Fruit fly (Drosophila melanogaster) whole organism, pupa: Measurements from ENCODE around the gene CG6059.

Experiments used
- CG10348 ChIP-seq: fragments of 200-800 bp; sonication (Bioruptor generic); IDR thresholded peaks from 2 replicates; pipeline ENCODE4 v1.3.6; 2022; ENCODE audit warnings: missing biosample characterization, missing genetic modification characterization
- CG12605 ChIP-seq: fragments of 200-800 bp; sonication (Bioruptor generic); IDR thresholded peaks from 2 replicates; pipeline ENCODE4 v1.3.6; 2022; ENCODE audit warnings: missing biosample characterization, missing genetic modification characterization
- CG13204 ChIP-seq: fragments of 200-800 bp; sonication (Bioruptor generic); optimal IDR thresholded peaks from 2 replicates; lab custom pipeline; 2018; ENCODE audit warnings: missing biosample characterization, mild to moderate bottlenecking, missing genetic modification characterization, moderate library complexity
- CG14655 ChIP-seq: fragments of 200-800 bp; sonication (Bioruptor generic); optimal IDR thresholded peaks from 3 replicates; lab custom pipeline; 2017; ENCODE audit warnings: mild to moderate bottlenecking, missing biosample characterization, missing genetic modification reagents, missing genetic modification characterization
- CG15710 ChIP-seq: fragments of 200-800 bp; sonication (Bioruptor generic); optimal IDR thresholded peaks from 2 replicates; lab custom pipeline; 2018; ENCODE audit warnings: missing biosample characterization, mild to moderate bottlenecking, missing genetic modification characterization, moderate library complexity
- CG17806 ChIP-seq: fragments of 200-800 bp; sonication (Bioruptor generic); optimal IDR thresholded peaks from 2 replicates; lab custom pipeline; 2018; ENCODE audit warnings: missing biosample characterization, mild to moderate bottlenecking, missing genetic modification characterization, moderate library complexity
- CG32121 ChIP-seq: fragments of 200-800 bp; sonication (Bioruptor generic); IDR thresholded peaks from 2 replicates; pipeline ENCODE4 v1.3.6; 2022; ENCODE audit warnings: missing biosample characterization, missing genetic modification characterization
- CG34367 ChIP-seq: fragments of 200-800 bp; sonication (Bioruptor generic); optimal IDR thresholded peaks from 2 replicates; lab custom pipeline; 2018; ENCODE audit warnings: missing biosample characterization, mild to moderate bottlenecking, missing genetic modification characterization
- CG4496 ChIP-seq: fragments of 200-800 bp; sonication (Bioruptor generic); IDR thresholded peaks from 3 replicates; pipeline ENCODE4 v1.3.6; 2022; ENCODE audit warnings: missing biosample characterization, missing genetic modification characterization
- CG8159 ChIP-seq: fragments of 200-800 bp; sonication (Bioruptor generic); optimal IDR thresholded peaks from 3 replicates; lab custom pipeline; 2018; ENCODE audit warnings: missing biosample characterization, mild to moderate bottlenecking, missing genetic modification characterization, moderate library complexity
- CG8301 ChIP-seq: fragments of 200-800 bp; sonication (Bioruptor generic); optimal IDR thresholded peaks from 2 replicates; lab custom pipeline; 2018; ENCODE audit warnings: missing biosample characterization, mild to moderate bottlenecking, missing genetic modification characterization
- CG9948 ChIP-seq: fragments of 200-800 bp; sonication (Bioruptor generic); optimal IDR thresholded peaks from 2 replicates; lab custom pipeline; 2018; ENCODE audit warnings: missing biosample characterization, mild to moderate bottlenecking, missing genetic modification characterization, moderate library complexity
- D1 ChIP-seq: fragments of 200-800 bp; sonication (Bioruptor generic); optimal IDR thresholded peaks from 2 replicates; lab custom pipeline; 2018; ENCODE audit warnings: missing biosample characterization, mild to moderate bottlenecking, missing genetic modification characterization, moderate library complexity
- EcR ChIP-seq: fragments of 200-800 bp; sonication (Bioruptor generic); optimal IDR thresholded peaks from 3 replicates; lab custom pipeline; 2019; ENCODE audit warnings: missing biosample characterization, missing genetic modification characterization, mild to moderate bottlenecking, moderate library complexity, missing genetic modification reagents
- Ets98B ChIP-seq: fragments of 200-800 bp; sonication (Bioruptor generic); IDR thresholded peaks from 2 replicates; pipeline ENCODE4 v1.3.6; 2022; ENCODE audit warnings: missing biosample characterization, missing genetic modification characterization
- Pif1A ChIP-seq: fragments of 200-800 bp; sonication (Bioruptor generic); optimal IDR thresholded peaks from 3 replicates; lab custom pipeline; 2016; ENCODE audit warnings: missing biosample characterization, missing genetic modification characterization
- Pif1B ChIP-seq: fragments of 200-800 bp; sonication (Bioruptor generic); optimal IDR thresholded peaks from 3 replicates; lab custom pipeline; 2016; ENCODE audit warnings: missing biosample characterization, missing genetic modification characterization
- Snoo ChIP-seq: fragments of 200-800 bp; sonication (Bioruptor generic); optimal IDR thresholded peaks from 3 replicates; lab custom pipeline; 2017; ENCODE audit warnings: missing biosample characterization, mild to moderate bottlenecking, missing genetic modification characterization, inconsistent platforms
- fd96Ca ChIP-seq: fragments of 200-800 bp; sonication (Bioruptor generic); IDR thresholded peaks from 3 replicates; pipeline ENCODE4 v1.3.6; 2022; ENCODE audit warnings: missing biosample characterization, missing genetic modification characterization
- gl ChIP-seq: fragments of 200-800 bp; sonication (Bioruptor generic); optimal IDR thresholded peaks from 2 replicates; lab custom pipeline; 2018; ENCODE audit warnings: missing biosample characterization, mild to moderate bottlenecking, missing genetic modification characterization
- rn ChIP-seq: fragments of 200-800 bp; sonication (Bioruptor generic); IDR thresholded peaks from 2 replicates; pipeline ENCODE4 v1.3.6; 2022; ENCODE audit warnings: missing biosample characterization, missing genetic modification characterization

Gene CG6059

DNA sequence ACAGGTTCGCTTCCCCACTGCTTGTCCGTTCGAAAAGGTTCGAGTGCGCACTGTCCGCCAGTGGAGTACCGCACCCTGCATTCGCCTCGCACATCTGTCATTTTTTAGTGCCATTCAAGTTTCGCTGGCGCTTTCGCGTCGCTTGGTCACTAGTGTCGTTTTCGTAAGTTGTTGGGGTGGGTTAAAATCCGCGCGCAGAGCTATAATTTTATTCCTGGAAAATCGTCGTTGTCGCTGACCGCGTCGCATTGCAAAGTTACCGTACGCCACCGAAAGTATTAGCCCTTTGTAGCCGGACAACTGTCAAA lies 27.0 kb upstream of the CG6059 start, which contains the start of gene Men-b:
TSS of gene Men-b (plus strand) at position 147 of the 308 bp plus-strand sequence.
- TF ChIP-seq CG4496 (GFP tag; lab: Robert Waterston, UW) (peak; percentile 45; the same call in 2 of the 3 replicates), rn (GFP tag; lab: Robert Waterston, UW) (no peak), fd96Ca (no peak)

DNA sequence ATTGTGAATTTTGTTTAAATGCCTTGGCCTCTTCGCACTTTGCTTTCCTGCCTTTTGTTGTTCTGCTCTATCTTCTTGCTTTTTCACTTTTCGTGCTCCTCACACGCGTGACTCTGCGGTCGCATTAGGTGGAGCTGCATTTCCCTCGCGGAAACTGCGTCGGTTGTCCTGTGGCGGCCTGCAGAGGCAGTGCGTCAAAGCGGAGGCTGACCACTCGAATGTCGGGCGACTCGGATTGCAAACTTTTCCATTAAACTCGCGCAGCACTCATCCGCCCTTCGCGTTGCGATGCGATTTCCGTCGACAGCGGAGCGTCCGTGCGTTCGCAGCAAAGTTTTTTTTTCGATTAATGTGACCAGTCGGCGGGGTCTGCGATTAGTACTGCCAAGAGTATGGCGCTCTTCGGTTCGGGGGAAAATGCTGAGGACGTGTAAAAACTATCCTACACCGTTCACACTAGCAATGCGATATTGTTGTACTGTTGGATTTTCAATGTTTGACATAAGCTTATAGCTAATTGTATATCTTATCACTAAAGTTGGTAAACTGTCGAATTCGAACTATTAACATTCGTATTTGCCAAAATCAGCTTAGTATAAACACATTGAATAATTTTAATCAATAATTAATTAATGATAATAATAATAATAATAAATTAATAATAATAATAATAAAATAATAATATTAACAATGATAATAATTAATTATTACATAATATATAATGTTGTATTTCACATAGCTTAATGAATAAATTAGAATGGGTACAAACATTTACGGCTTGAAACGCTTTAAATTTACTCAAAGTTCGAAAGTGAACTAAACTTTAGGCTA lies 26.4 kb upstream of the CG6059 start, which contains the start of gene CG6051:
TSS of gene CG6051 (minus strand) at position 385 of the 831 bp plus-strand sequence.
- TF ChIP-seq CG14655 (GFP tag; lab: Kevin White, UChicago) (peak; percentile 6), CG8159 (tag; lab: Kevin White, UChicago) (peak; percentile 44), CG17806 (tag; lab: Kevin White, UChicago) (peak; percentile 24), Snoo (tag; lab: Kevin White, UChicago) (peak; percentile 39), gl (tag; lab: Kevin White, UChicago) (no peak), D1 (tag; lab: Kevin White, UChicago) (no peak), Pif1B (GFP tag; lab: Kevin White, UChicago) (peak; percentile 4), CG8301 (peak; percentile 24), CG9948 (tag; lab: Kevin White, UChicago) (peak; percentile 6)

DNA sequence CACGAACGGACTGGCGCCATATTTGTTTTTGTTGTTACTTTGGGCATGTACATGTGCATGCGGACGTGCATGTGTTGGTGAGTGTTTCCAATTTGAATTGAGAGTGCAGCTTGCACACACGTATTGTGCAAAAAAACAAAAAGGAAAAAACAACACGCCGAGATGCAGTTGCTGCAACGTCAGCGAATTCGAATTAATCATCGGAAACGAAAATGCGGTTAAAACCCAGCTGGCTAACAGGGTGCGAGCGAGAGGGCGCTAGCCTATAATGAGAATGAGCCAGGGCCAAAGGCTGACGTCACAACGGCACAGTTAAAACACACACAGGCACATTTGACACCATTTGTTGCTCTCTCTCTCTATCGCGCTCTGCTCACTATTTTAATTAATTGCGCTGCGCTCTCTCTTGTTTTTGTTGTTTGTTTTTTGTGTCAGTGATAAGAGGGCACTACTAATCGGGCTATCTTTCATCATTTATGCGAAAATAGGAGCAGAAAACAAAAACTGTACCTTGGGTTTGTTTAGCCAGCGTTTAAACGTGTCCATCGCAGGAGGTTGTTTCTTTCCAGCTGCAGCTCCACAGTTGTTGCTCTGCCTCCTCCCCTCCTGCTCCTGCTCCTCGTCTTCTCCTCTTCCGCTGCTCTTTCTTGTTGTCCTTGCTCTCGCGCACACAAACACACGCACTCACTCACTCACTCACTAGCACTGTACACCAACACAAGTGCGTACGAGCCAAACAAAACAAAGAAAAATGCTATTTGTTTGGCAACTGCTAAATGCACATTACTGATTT lies 25.6 kb upstream of the CG6059 start:
- peak; percentile 26 for TF ChIP-seq CG13204
- TF ChIP-seq CG14655 (GFP tag; lab: Kevin White, UChicago) = peak; percentile 11
- peak; percentile 4 for TF ChIP-seq EcR
- no peak for TF ChIP-seq CG4496 (GFP tag; lab: Robert Waterston, UW)
- no peak for TF ChIP-seq gl (tag; lab: Kevin White, UChicago)
- no peak for TF ChIP-seq rn (GFP tag; lab: Robert Waterston, UW)

DNA sequence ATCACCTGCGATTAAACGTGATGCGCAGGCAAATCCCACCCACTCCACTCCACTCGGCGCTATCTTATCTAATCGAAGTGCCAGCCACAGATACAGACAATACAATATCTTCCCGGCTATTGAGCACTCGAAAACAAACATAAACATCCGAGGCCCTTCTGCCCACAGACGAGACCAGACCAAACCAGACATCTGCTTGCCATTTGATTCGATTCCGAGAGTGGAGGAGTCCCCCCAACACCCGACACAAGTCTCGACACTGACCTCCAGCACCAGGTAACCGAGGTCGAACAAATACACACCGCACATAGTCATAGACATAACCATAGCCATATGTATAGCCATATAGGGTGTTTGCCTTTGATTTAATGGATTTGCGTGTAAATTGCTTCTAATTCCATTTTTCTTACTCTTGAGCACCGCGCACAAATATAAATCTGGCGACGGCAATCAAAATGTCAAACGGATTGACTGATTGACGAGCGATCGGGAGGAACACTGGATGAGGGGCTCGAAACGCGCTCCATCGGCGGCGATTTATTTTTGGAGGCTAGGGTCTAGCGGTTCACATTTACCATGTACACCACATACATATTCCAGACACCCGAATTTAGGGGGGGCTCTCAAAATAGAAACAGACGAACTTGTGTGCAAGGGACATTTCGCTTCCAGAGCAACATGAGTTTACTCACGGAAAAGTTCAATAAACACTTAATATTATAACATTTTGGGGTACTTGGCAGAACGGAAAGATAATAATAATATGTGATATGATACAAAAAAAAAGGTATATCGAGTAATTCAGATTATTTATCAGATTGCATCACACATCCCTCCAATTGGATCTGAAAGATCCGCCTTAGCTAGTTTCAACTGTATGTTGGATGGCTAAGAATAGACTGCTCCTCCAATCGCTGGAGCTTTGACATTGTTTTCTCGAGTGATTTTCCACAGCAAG lies 24.6 kb upstream of the CG6059 start:
- no peak for TF ChIP-seq CG10348 (GFP tag; lab: Robert Waterston, UW)
- no peak for TF ChIP-seq CG17806 (tag; lab: Kevin White, UChicago)

DNA sequence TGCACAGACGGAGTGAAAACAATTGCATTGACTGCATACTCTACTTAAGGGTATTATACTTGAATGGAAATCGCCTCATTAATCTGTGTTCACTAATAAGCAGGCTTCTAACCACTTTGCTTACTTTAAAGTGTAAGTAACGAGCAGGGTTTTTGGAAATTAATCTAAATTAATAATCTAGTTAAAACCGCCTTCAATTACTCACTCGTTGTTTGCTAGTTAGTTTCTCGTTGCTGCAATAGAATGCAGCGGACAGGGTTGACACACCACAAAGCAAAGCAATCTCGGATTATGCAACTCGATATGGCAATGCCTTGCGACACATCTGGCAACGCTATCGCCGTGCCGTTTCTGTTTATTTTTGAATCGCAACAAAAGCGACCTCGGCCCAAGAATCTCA lies 15.5 kb upstream of the CG6059 start:
- TF ChIP-seq gl (tag; lab: Kevin White, UChicago) (no peak), CG4496 (GFP tag; lab: Robert Waterston, UW) (peak; percentile 40; the same call in 1 of the 3 replicates), CG9948 (tag; lab: Kevin White, UChicago) (no peak), CG17806 (tag; lab: Kevin White, UChicago) (peak; percentile 4), CG14655 (GFP tag; lab: Kevin White, UChicago) (peak; percentile 43), CG15710 (tag; lab: Kevin White, UChicago) (peak; percentile 49), Ets98B (GFP tag; lab: Robert Waterston, UW) (0 out of 2 replicates have a peak, but pooled peaks have one; percentile 9), CG13204 (no peak), Pif1B (GFP tag; lab: Kevin White, UChicago) (peak; percentile 41), CG10348 (GFP tag; lab: Robert Waterston, UW) (no peak), EcR (peak; percentile 8), Snoo (tag; lab: Kevin White, UChicago) (peak; percentile 58), CG8159 (tag; lab: Kevin White, UChicago) (peak; percentile 65), fd96Ca (peak; percentile 46; the same call in 1 of the 3 replicates), Pif1A (GFP tag; lab: Kevin White, UChicago) (peak; percentile 66)
- TF ChIP-seq, all 21 proteins: peak for 11

DNA sequence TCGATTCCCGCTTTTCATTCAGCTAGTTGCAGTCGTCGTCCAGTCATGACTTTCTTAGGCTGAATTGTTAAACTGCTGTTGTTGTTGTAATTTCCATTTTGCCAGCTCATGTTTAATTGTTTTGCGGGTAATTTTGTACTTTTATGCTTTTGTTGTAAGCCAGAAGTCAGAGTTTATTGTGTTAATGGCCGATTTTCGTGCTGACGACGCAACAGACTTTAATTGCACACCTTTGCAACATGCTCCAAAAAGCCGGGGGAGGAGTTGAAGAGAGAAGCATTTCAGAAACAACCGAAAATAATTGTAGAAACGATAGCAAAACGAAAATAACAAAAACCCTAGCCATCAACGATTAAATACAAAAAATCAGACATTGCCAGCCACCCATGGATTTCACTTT lies 14.2 kb upstream of the CG6059 start:
- TF ChIP-seq CG14655 (GFP tag; lab: Kevin White, UChicago) (no peak), CG8159 (tag; lab: Kevin White, UChicago) (no peak), CG32121 (GFP tag; lab: Robert Waterston, UW) (no peak), CG15710 (tag; lab: Kevin White, UChicago) (no peak), CG34367 (tag; lab: Kevin White, UChicago) (no peak), CG10348 (GFP tag; lab: Robert Waterston, UW) (no peak), EcR (no peak), rn (GFP tag; lab: Robert Waterston, UW) (no peak), Snoo (tag; lab: Kevin White, UChicago) (no peak), Pif1A (GFP tag; lab: Kevin White, UChicago) (no peak), D1 (tag; lab: Kevin White, UChicago) (no peak), gl (tag; lab: Kevin White, UChicago) (no peak), CG12605 (no peak), Pif1B (GFP tag; lab: Kevin White, UChicago) (no peak), Ets98B (GFP tag; lab: Robert Waterston, UW) (no peak), CG8301 (no peak), CG17806 (tag; lab: Kevin White, UChicago) (no peak), CG13204 (no peak), CG9948 (tag; lab: Kevin White, UChicago) (no peak)
